Fruit fly (Drosophila melanogaster): ENCODE results near the gene ND-51.
A peak's percentile ranks its signal among the peaks of the same experiment; 100 is the strongest.

Gene ND-51

DNA sequence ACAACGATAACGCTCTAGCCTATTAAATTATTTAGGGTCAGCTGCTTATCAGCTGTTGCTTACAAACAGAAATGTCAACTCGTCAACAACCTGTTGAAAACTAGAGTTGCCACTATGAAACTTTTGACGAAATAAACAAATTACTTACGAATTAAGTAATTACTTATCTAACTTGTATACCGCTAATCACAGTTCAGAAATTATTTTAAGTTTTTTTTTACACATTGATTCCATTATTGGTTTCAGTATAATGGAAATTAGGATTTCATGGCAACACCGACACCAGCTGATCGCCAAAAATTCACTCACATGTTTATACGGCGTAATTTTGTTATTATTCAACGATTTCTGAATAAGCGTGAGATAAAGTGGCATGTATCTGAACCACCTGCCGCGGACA is 24.7 kb downstream of the ND-51 start, which contains the start of the genes CG9117 and CG31643 (continued):
- TF ChIP-seq CG13296 (GFP tag; optimal IDR thresholded peaks at IDR 0.05): no peak
- no peak for TF ChIP-seq Jarid2 (GFP tag; optimal IDR thresholded peaks at IDR 0.05)
- no peak for TF ChIP-seq btn (GFP tag; optimal IDR thresholded peaks at IDR 0.05)
- no peak for TF ChIP-seq MTF-1 (GFP tag; optimal IDR thresholded peaks at IDR 0.05; ENCODE audit: borderline replicate concordance)
- TF ChIP-seq lilli (GFP tag; optimal IDR thresholded peaks at IDR 0.05): peak; percentile 82
- no peak for TF ChIP-seq ara (GFP tag; IDR thresholded peaks at IDR 0.05)
- TF ChIP-seq dm (GFP tag; optimal IDR thresholded peaks at IDR 0.05): peak; percentile 71
- TF ChIP-seq Atf-2 (GFP tag; optimal IDR thresholded peaks at IDR 0.05): peak; percentile 2
- TF ChIP-seq CG5245 (GFP tag; optimal IDR thresholded peaks at IDR 0.05): peak; percentile 13
- peak; percentile 98 to 100 for TF ChIP-seq crp (GFP tag; optimal IDR thresholded peaks at IDR 0.05)
- TF ChIP-seq Rfx (GFP tag; IDR thresholded peaks at IDR 0.05): peak; percentile 55
- TF ChIP-seq Bteb2 (GFP tag; optimal IDR thresholded peaks at IDR 0.05): peak; percentile 73
- TF ChIP-seq bbx (GFP tag; IDR thresholded peaks at IDR 0.05; ENCODE audit: partially characterized antibody): no peak
- no peak for TF ChIP-seq CG31365 (tag; optimal IDR thresholded peaks at IDR 0.05)
- TF ChIP-seq hbn (GFP tag; IDR thresholded peaks at IDR 0.05; ENCODE audit: partially characterized antibody): peak; percentile 34; the same call in 1 of the 2 replicates
- TF ChIP-seq Taf1 (GFP tag; IDR thresholded peaks at IDR 0.05): no peak
- no peak for TF ChIP-seq CG4328 (GFP tag; optimal IDR thresholded peaks at IDR 0.05)
- peak in 1 of 3 experiments; percentile 45 for TF ChIP-seq lola (GFP tag; optimal IDR thresholded peaks at IDR 0.05)
- peak; percentile 26 for TF ChIP-seq YL-1 (GFP tag; optimal IDR thresholded peaks at IDR 0.05)
- TF ChIP-seq fd3F (GFP tag; optimal IDR thresholded peaks at IDR 0.05): peak; percentile 34
- peak; percentile 54 for TF ChIP-seq stwl (tag; optimal IDR thresholded peaks at IDR 0.05)
- peak; percentile 53 for TF ChIP-seq CG8924 (tag; optimal IDR thresholded peaks at IDR 0.05)
- TF ChIP-seq CkIIα-i1 (GFP tag; IDR thresholded peaks at IDR 0.05): no peak
- no peak for TF ChIP-seq caup (GFP tag; optimal IDR thresholded peaks at IDR 0.05; ENCODE audit: severe bottlenecking)
- TF ChIP-seq dpn (GFP tag; optimal IDR thresholded peaks at IDR 0.05): peak; percentile 60 to 61
- TF ChIP-seq CG3847 (GFP tag; IDR thresholded peaks at IDR 0.05): peak; percentile 28; the same call in 1 of the 2 replicates
- TF ChIP-seq CG9797 (GFP tag; optimal IDR thresholded peaks at IDR 0.05): no peak
- no peak for TF ChIP-seq Blimp-1 (GFP tag; optimal IDR thresholded peaks at IDR 0.05)
- TF ChIP-seq CG8944 (GFP tag; optimal IDR thresholded peaks at IDR 0.05): peak; percentile 54
- TF ChIP-seq sob (GFP tag; IDR thresholded peaks at IDR 0.05): peak; percentile 58; the same call in 1 of the 2 replicates
- TF ChIP-seq CG3407 (GFP tag; optimal IDR thresholded peaks at IDR 0.05): no peak
- TF ChIP-seq pho (GFP tag; optimal IDR thresholded peaks at IDR 0.05): peak; percentile 47
- TF ChIP-seq CG9437 (GFP tag; optimal IDR thresholded peaks at IDR 0.05): peak; percentile 34
- TF ChIP-seq sens-2 (GFP tag; IDR thresholded peaks at IDR 0.05): no peak
- TF ChIP-seq CG4707 (GFP tag; optimal IDR thresholded peaks at IDR 0.05): no peak
- TF ChIP-seq grau (tag; optimal IDR thresholded peaks at IDR 0.05): peak; percentile 56
- TF ChIP-seq ems (GFP tag; optimal IDR thresholded peaks at IDR 0.05): peak; percentile 52
- no peak for TF ChIP-seq corto (GFP tag; optimal IDR thresholded peaks at IDR 0.05)
- no peak for TF ChIP-seq gsb (GFP tag; IDR thresholded peaks at IDR 0.05)
- no peak for TF ChIP-seq Tbp (GFP tag; optimal IDR thresholded peaks at IDR 0.05)
- no peak for TF ChIP-seq en (GFP tag; optimal IDR thresholded peaks at IDR 0.05)
- TF ChIP-seq CG9727 (GFP tag; optimal IDR thresholded peaks at IDR 0.05): peak; percentile 51
- no peak for TF ChIP-seq pb (GFP tag; optimal IDR thresholded peaks at IDR 0.05)
- TF ChIP-seq sr (GFP tag; IDR thresholded peaks at IDR 0.05): no peak
- peak; percentile 20 for TF ChIP-seq CG33557 (GFP tag; optimal IDR thresholded peaks at IDR 0.05)
- TF ChIP-seq CG10462 (GFP tag; optimal IDR thresholded peaks at IDR 0.05): peak; percentile 13
- peak; percentile 10 for TF ChIP-seq Elba2 (GFP tag; optimal IDR thresholded peaks at IDR 0.05)
- TF ChIP-seq sug (tag; optimal IDR thresholded peaks at IDR 0.05): no peak
- TF ChIP-seq org-1 (GFP tag; optimal IDR thresholded peaks at IDR 0.05): no peak
- TF ChIP-seq CG4282 (GFP tag; optimal IDR thresholded peaks at IDR 0.05): no peak
